Fruit fly (Drosophila melanogaster): ENCODE data around the gene eRF1.

Gene eRF1

DNA sequence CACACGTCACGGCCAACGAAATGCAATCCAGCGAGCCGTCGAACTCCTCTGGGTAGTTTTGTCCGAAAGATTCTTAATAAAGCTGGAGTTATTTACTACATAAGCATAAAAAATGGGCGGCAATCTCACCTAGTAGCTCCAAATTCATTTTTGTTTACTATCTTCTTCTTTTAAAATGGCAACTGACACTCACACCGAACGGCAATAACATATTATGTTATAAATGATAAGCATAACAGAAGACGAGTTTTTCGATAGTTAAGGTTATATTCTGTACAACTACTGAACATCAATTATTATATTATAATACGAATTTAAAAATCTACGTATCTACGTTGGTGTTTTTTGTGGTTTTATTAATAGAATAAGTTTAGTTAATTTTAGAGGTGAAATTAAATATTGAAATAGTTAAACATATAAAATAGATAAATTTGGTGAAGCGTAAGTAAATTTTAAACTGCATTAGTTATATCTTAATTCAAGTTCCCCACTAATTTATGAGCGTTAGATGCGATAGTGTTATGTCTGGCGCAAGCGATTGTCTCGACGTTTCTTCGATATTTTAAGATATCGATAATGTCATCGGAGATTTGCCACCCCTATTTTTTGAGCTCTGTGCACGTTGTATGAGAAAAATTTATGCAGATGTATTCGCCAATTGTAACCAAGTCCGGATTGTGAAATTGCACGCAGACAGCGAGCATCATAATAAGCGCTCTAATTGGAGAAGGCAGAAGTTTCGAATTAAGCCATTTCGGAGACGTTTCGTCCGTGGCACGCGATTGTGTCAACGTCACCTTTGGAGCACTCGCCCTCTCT, at the start of gene eRF1, which contains the start of gene Rbbp5:
TSS of gene eRF1 (plus strand) at position 594 of the 819 bp plus-strand sequence.
TSS of gene Rbbp5 (minus strand) at position 181 of the 819 bp plus-strand sequence.
- TF ChIP-seq CG8478 (optimal IDR thresholded peaks at IDR 0.05), result no peak
- no peak for TF ChIP-seq EcR (GFP tag; optimal IDR thresholded peaks at IDR 0.05)
- TF ChIP-seq psq (optimal IDR thresholded peaks at IDR 0.05), result no peak
- TF ChIP-seq pan (optimal IDR thresholded peaks at IDR 0.05), result no peak
- TF ChIP-seq Dll (optimal IDR thresholded peaks at IDR 0.05), result no peak
- TF ChIP-seq usp (GFP tag; optimal IDR thresholded peaks at IDR 0.05), result no peak

DNA sequence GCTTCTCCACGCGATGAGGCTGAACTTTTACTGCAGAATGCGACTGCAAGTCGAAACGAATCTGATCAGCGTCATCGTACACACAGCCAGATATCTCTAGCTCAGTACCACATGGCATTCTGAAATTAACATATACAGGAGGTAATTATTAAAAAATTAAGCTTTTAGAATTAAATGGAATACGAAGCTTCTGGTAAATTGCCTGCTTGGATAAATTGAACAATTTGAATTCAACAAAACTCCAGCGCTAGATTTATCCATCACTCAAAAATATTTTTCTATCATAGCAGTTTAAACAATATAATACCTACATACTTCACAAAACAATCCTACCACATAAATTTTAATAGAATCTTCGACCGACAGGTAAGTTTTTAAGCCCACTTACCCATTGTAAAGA, 49.0 kb upstream of the eRF1 start, which contains the start of gene SCCRO4:
TSS of gene SCCRO4 (plus strand) at position 301 of the 400 bp plus-strand sequence.
- TF ChIP-seq Dll (optimal IDR thresholded peaks at IDR 0.05), result no peak
- no peak for TF ChIP-seq psq (optimal IDR thresholded peaks at IDR 0.05)
- no peak for TF ChIP-seq CG8478 (optimal IDR thresholded peaks at IDR 0.05)
- TF ChIP-seq pan (optimal IDR thresholded peaks at IDR 0.05), result no peak
- TF ChIP-seq usp (GFP tag; optimal IDR thresholded peaks at IDR 0.05), result no peak
- no peak for TF ChIP-seq EcR (GFP tag; optimal IDR thresholded peaks at IDR 0.05)

DNA sequence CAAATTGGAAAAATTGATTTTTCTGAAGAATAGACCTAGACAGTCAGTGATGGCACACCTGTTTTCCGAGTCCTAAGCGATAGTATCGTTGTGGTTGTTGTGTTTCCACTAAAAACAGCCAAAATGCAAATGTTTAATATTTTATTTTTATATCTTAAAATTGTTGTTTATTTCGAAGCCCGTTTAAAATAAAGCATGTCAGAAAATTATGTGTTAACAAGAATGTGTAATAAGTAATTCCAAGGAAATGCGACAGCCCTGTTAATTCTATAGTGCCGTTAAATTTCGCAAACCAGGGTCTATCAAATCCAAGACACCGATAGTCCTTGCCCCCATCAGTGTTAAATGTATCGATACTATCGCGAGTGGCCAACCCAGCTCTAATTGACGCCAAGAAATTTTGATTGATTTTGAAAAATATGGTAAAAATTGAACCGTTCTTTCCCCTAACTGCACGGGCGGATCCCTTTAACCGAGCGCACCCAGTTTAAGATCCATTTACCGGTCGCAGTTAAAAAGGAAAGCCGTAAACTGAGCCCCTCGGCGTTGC, 46.0 kb upstream of the eRF1 start, which contains the start of gene Pex23:
TSS of gene Pex23 (minus strand) at position 61 of the 550 bp plus-strand sequence.
- TF ChIP-seq pan (optimal IDR thresholded peaks at IDR 0.05) (no peak), usp (GFP tag; optimal IDR thresholded peaks at IDR 0.05) (no peak), CG8478 (optimal IDR thresholded peaks at IDR 0.05) (no peak), EcR (GFP tag; optimal IDR thresholded peaks at IDR 0.05) (no peak), psq (optimal IDR thresholded peaks at IDR 0.05) (no peak), Dll (optimal IDR thresholded peaks at IDR 0.05) (no peak)

DNA sequence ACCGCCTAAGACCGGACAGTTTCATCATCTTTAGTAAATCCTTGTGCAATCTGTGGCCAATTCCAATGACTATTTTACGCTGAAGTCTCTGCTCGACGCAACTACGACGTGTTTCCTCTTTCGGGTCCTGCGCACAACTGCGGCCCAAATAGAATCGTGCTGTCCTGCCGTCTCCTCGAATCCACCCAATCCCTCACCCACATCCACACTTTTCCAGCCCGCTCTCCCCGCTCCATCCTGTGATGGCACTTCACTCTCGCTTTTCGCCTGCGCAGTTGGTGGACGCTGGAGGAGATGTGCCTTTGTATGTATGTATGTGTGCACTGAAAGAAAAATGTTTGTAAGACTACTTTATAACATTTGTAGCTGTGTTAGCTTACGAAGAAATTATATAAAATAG, 42.0 kb upstream of the eRF1 start, which contains the start of gene CG32225:
TSS of gene CG32225 (minus strand) at position 142 of the 400 bp plus-strand sequence.
- TF ChIP-seq usp (GFP tag; optimal IDR thresholded peaks at IDR 0.05), result no peak

DNA sequence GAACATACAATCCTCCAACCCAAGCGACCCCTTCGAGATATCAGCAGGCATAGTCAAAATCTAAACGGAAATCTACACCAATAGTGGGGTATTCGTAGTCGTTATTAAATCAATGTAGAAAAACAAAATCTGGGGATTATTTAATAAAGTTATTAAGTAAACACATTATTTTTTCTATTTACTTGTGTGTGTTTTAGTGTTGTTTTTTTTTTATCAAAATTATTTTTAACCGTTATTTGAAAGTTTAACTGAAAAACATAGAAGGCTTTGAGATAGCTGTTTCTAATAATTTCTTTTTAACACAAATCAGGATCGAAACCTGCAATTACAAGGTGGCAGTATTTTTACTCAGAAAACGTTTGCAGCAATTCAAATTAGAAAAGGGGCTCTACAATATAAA, 38.8 kb upstream of the eRF1 start, which contains the start of gene polo:
TSS of gene polo (plus strand) at position 301 of the 400 bp plus-strand sequence.
- TF ChIP-seq CG8478 (optimal IDR thresholded peaks at IDR 0.05), result no peak

DNA sequence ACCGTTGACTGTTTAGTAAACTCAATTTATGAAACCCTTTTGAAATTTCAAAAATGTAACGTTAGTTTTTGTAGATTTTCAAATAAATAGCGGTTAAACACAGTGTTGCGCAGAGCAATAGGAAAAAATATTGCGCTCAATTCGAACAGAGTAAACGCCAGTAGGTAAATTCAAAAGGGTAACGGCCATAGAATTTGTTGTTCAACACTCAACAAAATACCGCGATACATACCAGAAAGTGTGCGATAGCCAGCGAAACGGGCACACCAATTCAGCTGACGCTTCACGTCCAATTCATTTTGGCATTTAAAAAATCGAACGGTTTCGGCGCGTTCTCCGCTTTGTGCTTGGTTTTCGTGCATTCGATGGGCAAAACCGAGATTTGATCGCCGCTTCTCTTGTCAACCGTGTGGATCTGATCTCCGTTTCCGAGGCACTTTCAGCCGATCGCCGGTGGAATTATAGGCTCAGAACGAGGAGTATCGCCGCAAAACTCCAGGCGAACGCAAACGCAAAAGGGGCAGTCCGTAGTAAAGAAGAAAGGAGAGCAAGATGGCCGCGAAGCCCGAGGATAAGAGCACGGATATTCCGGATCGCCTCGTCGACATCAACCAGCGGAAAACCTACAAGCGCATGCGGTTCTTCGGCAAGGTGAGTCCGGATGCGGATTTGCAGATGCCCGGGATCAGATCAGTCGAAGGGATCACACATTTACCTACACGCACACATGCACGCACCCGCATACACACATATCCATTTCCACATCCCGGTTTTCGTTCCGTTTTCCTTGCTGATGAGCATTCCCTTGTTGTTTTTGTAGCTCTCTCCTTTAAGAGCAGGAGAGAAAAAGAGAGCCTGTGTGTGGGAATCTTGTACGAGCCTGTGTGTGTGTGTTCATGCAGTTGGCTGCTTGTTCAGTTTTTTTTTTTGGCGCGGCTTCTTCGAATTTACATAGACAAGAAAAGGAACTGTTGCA, 38.1 kb upstream of the eRF1 start:
- no peak for TF ChIP-seq usp (GFP tag; optimal IDR thresholded peaks at IDR 0.05)
- no peak for TF ChIP-seq EcR (GFP tag; optimal IDR thresholded peaks at IDR 0.05)
- TF ChIP-seq Dll (optimal IDR thresholded peaks at IDR 0.05), result no peak
- TF ChIP-seq psq (optimal IDR thresholded peaks at IDR 0.05), result no peak
- TF ChIP-seq pan (optimal IDR thresholded peaks at IDR 0.05), result no peak
- no peak for TF ChIP-seq CG8478 (optimal IDR thresholded peaks at IDR 0.05)

DNA sequence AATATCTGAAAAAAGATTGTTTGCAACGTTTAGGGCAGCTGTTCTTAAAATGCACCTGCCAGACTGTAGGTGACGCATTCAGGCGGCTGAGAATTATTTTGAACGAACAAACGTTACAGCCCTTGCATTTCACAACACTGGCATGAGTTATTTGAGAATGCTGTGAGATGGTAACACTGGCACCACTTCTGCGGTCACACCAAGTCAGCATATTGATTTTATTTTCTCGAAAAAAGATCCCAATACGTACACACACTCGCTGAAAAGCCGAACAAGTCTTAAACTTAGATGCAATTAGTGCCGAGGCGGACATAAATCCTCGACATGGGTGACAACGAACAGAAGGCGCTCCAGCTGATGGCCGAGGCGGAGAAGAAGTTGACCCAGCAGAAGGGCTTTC, 34.7 kb upstream of the eRF1 start, which contains the start of gene alphaSnap:
TSS of gene alphaSnap (plus strand) at position 164 of the 400 bp plus-strand sequence.
- no peak for TF ChIP-seq psq (optimal IDR thresholded peaks at IDR 0.05)
- TF ChIP-seq CG8478 (optimal IDR thresholded peaks at IDR 0.05), result no peak
- no peak for TF ChIP-seq EcR (GFP tag; optimal IDR thresholded peaks at IDR 0.05)
- no peak for TF ChIP-seq usp (GFP tag; optimal IDR thresholded peaks at IDR 0.05)
- TF ChIP-seq pan (optimal IDR thresholded peaks at IDR 0.05), result no peak
- TF ChIP-seq Dll (optimal IDR thresholded peaks at IDR 0.05), result no peak

DNA sequence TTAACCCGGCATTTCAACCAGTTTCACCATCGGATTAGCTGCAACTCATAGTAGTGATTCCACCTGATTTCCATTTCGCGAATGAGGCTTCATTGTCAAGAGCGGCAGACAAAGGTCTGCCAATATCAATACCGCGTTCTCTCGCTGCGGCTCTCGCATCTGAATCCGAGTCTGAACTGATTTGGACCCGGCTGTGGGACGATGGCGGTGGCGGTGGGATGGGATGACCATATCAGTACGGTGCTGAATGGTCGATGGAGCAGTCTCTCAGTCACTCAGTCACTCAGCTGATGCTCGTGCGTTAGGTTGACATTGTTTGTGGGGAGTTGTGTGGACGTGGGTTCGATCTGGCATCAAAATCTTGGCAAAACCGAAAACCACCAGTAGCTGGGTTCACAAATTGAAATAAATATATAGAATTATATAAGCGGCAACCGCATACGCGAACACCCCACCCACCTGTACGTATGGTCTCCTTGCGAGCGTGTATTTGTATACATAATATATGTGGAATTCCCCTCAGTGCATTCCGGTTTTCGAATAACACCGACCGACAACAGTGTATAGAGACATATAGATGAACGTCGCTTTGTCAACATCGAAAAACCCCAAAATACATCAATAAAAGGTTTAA, 31.1 kb upstream of the eRF1 start, which contains the start of gene Spn77Ba:
TSS of gene Spn77Ba (plus strand) at position 235 of the 634 bp plus-strand sequence.
- TF ChIP-seq EcR (GFP tag; optimal IDR thresholded peaks at IDR 0.05) (no peak), CG8478 (optimal IDR thresholded peaks at IDR 0.05) (no peak), psq (optimal IDR thresholded peaks at IDR 0.05) (no peak), pan (optimal IDR thresholded peaks at IDR 0.05) (no peak), usp (GFP tag; optimal IDR thresholded peaks at IDR 0.05) (no peak), Dll (optimal IDR thresholded peaks at IDR 0.05) (no peak)

DNA sequence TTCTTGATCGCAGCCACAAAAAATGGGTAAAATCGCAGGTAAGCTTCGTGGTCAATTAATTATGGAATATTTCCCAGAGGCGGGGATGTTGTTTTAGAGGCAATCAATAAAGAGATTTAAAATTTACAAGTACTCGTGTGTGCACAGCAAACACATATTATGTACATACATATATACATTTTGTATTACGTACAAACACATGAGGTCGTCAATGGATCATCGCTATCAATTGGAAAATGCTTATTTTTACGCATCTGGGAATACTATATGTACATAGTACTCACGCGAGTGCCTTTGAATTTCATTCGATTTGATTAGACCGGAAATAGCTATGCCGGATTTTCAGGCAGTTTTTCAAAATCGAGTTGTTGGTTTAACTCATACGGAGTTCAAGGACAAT, 30.4 kb upstream of the eRF1 start:
- TF ChIP-seq CG8478 (optimal IDR thresholded peaks at IDR 0.05) (no peak), pan (optimal IDR thresholded peaks at IDR 0.05) (no peak), psq (optimal IDR thresholded peaks at IDR 0.05) (no peak), usp (GFP tag; optimal IDR thresholded peaks at IDR 0.05) (no peak), EcR (GFP tag; optimal IDR thresholded peaks at IDR 0.05) (no peak), Dll (optimal IDR thresholded peaks at IDR 0.05) (no peak)

DNA sequence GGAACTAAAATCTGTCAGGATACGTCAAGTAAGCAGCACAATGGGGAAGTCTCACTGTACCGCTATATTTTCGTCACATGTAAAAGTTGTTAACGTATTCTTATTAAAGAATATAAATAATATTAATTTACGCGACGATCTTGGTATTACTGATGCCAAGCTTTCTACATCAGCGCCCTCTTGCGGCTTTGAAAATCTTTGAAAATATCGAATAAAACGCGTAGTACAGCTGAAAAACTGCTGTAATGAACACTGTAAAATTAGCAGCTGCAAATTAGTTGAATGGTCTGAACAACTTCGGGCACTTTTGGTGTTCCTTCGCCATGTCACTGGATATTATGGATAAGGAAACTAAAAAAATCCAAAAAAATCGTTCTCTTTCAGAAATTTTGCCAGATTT, 28.1 kb upstream of the eRF1 start:
- no peak for TF ChIP-seq CG8478 (optimal IDR thresholded peaks at IDR 0.05)
- TF ChIP-seq usp (GFP tag; optimal IDR thresholded peaks at IDR 0.05), result no peak
- no peak for TF ChIP-seq psq (optimal IDR thresholded peaks at IDR 0.05)
- TF ChIP-seq pan (optimal IDR thresholded peaks at IDR 0.05), result no peak
- TF ChIP-seq Dll (optimal IDR thresholded peaks at IDR 0.05), result no peak
- no peak for TF ChIP-seq EcR (GFP tag; optimal IDR thresholded peaks at IDR 0.05)

DNA sequence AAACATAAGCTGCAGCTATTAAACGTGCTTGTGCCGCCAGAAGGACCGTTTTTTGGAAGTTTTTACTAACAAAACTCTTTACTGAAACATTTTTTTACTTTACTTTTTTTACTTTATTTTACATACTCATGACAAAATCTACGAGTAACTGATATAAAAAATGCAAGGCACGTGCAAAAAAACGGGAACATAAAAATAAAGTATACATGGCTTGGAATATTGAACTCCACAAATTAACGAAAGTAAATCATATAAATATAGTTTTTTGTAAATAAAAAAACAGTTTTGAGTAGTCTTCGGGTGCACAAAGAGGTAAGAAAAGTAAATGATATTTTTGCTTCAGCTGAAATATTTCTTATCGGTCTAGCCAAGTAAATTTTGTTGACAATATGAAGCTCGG, 27.5 kb upstream of the eRF1 start, which contains the start of gene Spn77Bb:
TSS of gene Spn77Bb (plus strand) at position 301 of the 400 bp plus-strand sequence.
- TF ChIP-seq pan (optimal IDR thresholded peaks at IDR 0.05) (no peak), EcR (GFP tag; optimal IDR thresholded peaks at IDR 0.05) (no peak), usp (GFP tag; optimal IDR thresholded peaks at IDR 0.05) (no peak), Dll (optimal IDR thresholded peaks at IDR 0.05) (no peak), CG8478 (optimal IDR thresholded peaks at IDR 0.05) (no peak), psq (optimal IDR thresholded peaks at IDR 0.05) (no peak)

Data from whole organism.